Fruit fly (Drosophila melanogaster) whole organism, embryonic: ENCODE data around the gene Coa8.

Experiments used
- ATbp ChIP-seq: fragments of 200-800 bp; sonication (Bioruptor generic); optimal IDR thresholded peaks from 2 replicates; lab custom pipeline; 2017; ENCODE audit warnings: missing biosample characterization, mild to moderate bottlenecking, missing genetic modification characterization, missing genetic modification reagents
- Antp ChIP-seq: fragments of 200-800 bp; sonication (Bioruptor generic); optimal IDR thresholded peaks from 3 replicates; lab custom pipeline; 2016; ENCODE audit warnings: missing biosample characterization, missing genetic modification characterization
- Asciz ChIP-seq: fragments of 200-800 bp; sonication (Bioruptor generic); optimal IDR thresholded peaks from 2 replicates; lab custom pipeline; 2017; ENCODE audit warnings: missing biosample characterization, mild to moderate bottlenecking, missing genetic modification characterization, missing genetic modification reagents
- Bgb ChIP-seq: fragments of 200-800 bp; sonication (Bioruptor generic); IDR thresholded peaks from 2 replicates; pipeline ENCODE4 v1.3.6; 2022; ENCODE audit warnings: missing biosample characterization, missing genetic modification characterization; ENCODE audit not compliant: partially characterized antibody
- BtbVII ChIP-seq: fragments of 200-800 bp; sonication (Bioruptor generic); optimal IDR thresholded peaks from 3 replicates; lab custom pipeline; 2017; ENCODE audit warnings: missing biosample characterization, mild to moderate bottlenecking, missing genetic modification characterization
- CG10462 ChIP-seq: fragments of 200-800 bp; sonication (Bioruptor generic); optimal IDR thresholded peaks from 2 replicates; lab custom pipeline; 2016; ENCODE audit warnings: missing biosample characterization, missing genetic modification characterization
- CG1233 ChIP-seq: fragments of 200-800 bp; sonication (Bioruptor generic); optimal IDR thresholded peaks from 4 replicates; lab custom pipeline; 2018; ENCODE audit warnings: missing biosample characterization, mild to moderate bottlenecking, missing genetic modification characterization
- CG12744 ChIP-seq: fragments of 200-800 bp; sonication (Bioruptor generic); optimal IDR thresholded peaks from 2 replicates; lab custom pipeline; 2016; ENCODE audit warnings: missing biosample characterization, missing genetic modification characterization
- CG13296 ChIP-seq: fragments of 200-800 bp; sonication (Bioruptor generic); optimal IDR thresholded peaks from 3 replicates; lab custom pipeline; 2018; ENCODE audit warnings: missing biosample characterization, mild to moderate bottlenecking, missing genetic modification characterization
- CG13424 ChIP-seq: fragments of 200-800 bp; sonication (Bioruptor generic); optimal IDR thresholded peaks from 2 replicates; lab custom pipeline; 2019; ENCODE audit warnings: missing biosample characterization, mild to moderate bottlenecking, missing genetic modification characterization, moderate library complexity
- CG13775 ChIP-seq: fragments of 200-800 bp; sonication (Bioruptor generic); optimal IDR thresholded peaks from 3 replicates; lab custom pipeline; 2017; ENCODE audit warnings: missing biosample characterization, mild to moderate bottlenecking, missing genetic modification characterization
- CG15696 ChIP-seq: fragments of 200-800 bp; sonication (Bioruptor generic); optimal IDR thresholded peaks from 2 replicates; lab custom pipeline; 2019; ENCODE audit warnings: missing biosample characterization, mild to moderate bottlenecking, missing genetic modification characterization, moderate library complexity
- CG16815 ChIP-seq: fragments of 200-800 bp; sonication (Bioruptor generic); optimal IDR thresholded peaks from 3 replicates; lab custom pipeline; 2017; ENCODE audit warnings: missing biosample characterization, mild to moderate bottlenecking, missing genetic modification characterization
- CG16863 ChIP-seq: fragments of 200-800 bp; sonication (Bioruptor generic); optimal IDR thresholded peaks from 3 replicates; lab custom pipeline; 2016; ENCODE audit warnings: missing biosample characterization, missing genetic modification characterization
- CG18599 ChIP-seq: fragments of 200-800 bp; sonication (Bioruptor generic); optimal IDR thresholded peaks from 3 replicates; lab custom pipeline; 2017; ENCODE audit warnings: missing biosample characterization, missing genetic modification characterization, mild to moderate bottlenecking, moderate library complexity, missing genetic modification reagents
- CG2129 ChIP-seq: fragments of 200-800 bp; sonication (Bioruptor generic); IDR thresholded peaks from 2 replicates; pipeline ENCODE4 v1.3.6; 2022; ENCODE audit warnings: missing biosample characterization, missing genetic modification characterization; ENCODE audit not compliant: partially characterized antibody
- CG2875 ChIP-seq: fragments of 200-800 bp; sonication (Bioruptor generic); optimal IDR thresholded peaks from 2 replicates; lab custom pipeline; 2017; ENCODE audit warnings: missing biosample characterization, mild to moderate bottlenecking, missing genetic modification characterization, missing genetic modification reagents
- CG4404 ChIP-seq: fragments of 200-800 bp; sonication (Bioruptor generic); IDR thresholded peaks from 2 replicates; pipeline ENCODE4 v1.3.6; 2022; ENCODE audit warnings: missing biosample characterization, missing genetic modification characterization
- CG4617 ChIP-seq: fragments of 200-800 bp; sonication (Bioruptor generic); optimal IDR thresholded peaks from 3 replicates; lab custom pipeline; 2016; ENCODE audit warnings: missing biosample characterization, missing genetic modification characterization, borderline replicate concordance
- CG6272 ChIP-seq: fragments of 200-800 bp; sonication (Bioruptor generic); IDR thresholded peaks from 2 replicates; pipeline ENCODE4 v1.3.6; 2022; ENCODE audit warnings: missing biosample characterization, missing genetic modification characterization
- CG6854 ChIP-seq: fragments of 200-800 bp; sonication (Bioruptor generic); optimal IDR thresholded peaks from 3 replicates; lab custom pipeline; 2017; ENCODE audit warnings: missing biosample characterization, mild to moderate bottlenecking, missing genetic modification characterization
- CG8290 ChIP-seq, 3 experiments: fragments of 200-800 bp; sonication (Bioruptor generic); optimal IDR thresholded peaks; 2 replicates each; lab custom pipeline; 2016 to 2019; ENCODE audit warnings: missing biosample characterization in 3 of 3, missing genetic modification characterization in 3 of 3, mild to moderate bottlenecking in 2 of 3, moderate library complexity in 1 of 3
- Ets97D ChIP-seq: fragments of 200-800 bp; sonication (Bioruptor generic); optimal IDR thresholded peaks from 3 replicates; lab custom pipeline; 2016; ENCODE audit warnings: missing biosample characterization, missing genetic modification characterization
- Fer3 ChIP-seq: fragments of 200-800 bp; sonication (Bioruptor generic); optimal IDR thresholded peaks from 2 replicates; lab custom pipeline; 2018; ENCODE audit warnings: missing biosample characterization, mild to moderate bottlenecking, missing genetic modification characterization, moderate library complexity
- Hr78 ChIP-seq, 2 experiments: fragments of 200-800 bp in 1 of 2; fragments of >200 bp in 1 of 2; sonication (Bioruptor generic) in 1 of 2; optimal IDR thresholded peaks; 2 replicates each; lab custom pipeline; 2017 to 2019; ENCODE audit warnings: missing biosample characterization in 2 of 2, missing genetic modification characterization in 2 of 2, mild to moderate bottlenecking in 1 of 2, moderate library complexity in 1 of 2
- NC2α ChIP-seq: fragments of 200-800 bp; sonication (Bioruptor generic); optimal IDR thresholded peaks from 2 replicates; lab custom pipeline; 2016; ENCODE audit warnings: missing biosample characterization, missing genetic modification characterization
- NK7.1 ChIP-seq: fragments of 200-800 bp; sonication (Bioruptor generic); optimal IDR thresholded peaks from 3 replicates; lab custom pipeline; 2016; ENCODE audit warnings: missing biosample characterization, missing genetic modification characterization
- Oaz ChIP-seq: fragments of 200-800 bp; sonication (Bioruptor generic); IDR thresholded peaks from 2 replicates; pipeline ENCODE4 v1.3.6; 2022; ENCODE audit warnings: missing biosample characterization, missing genetic modification characterization
- Rx ChIP-seq: fragments of 200-800 bp; sonication (Bioruptor generic); IDR thresholded peaks from 2 replicates; pipeline ENCODE4 v1.3.6; 2022; ENCODE audit warnings: missing biosample characterization, missing genetic modification characterization
- amos ChIP-seq: fragments of 200-800 bp; sonication (Bioruptor generic); IDR thresholded peaks from 2 replicates; pipeline ENCODE4 v1.3.6; 2022; ENCODE audit warnings: missing biosample characterization, missing genetic modification characterization; ENCODE audit not compliant: partially characterized antibody
- bigmax ChIP-seq: fragments of 200-800 bp; sonication (Bioruptor generic); optimal IDR thresholded peaks from 2 replicates; lab custom pipeline; 2018; ENCODE audit warnings: missing biosample characterization, mild to moderate bottlenecking, missing genetic modification characterization
- dati ChIP-seq: fragments of 200-800 bp; sonication (Bioruptor generic); IDR thresholded peaks from 2 replicates; pipeline ENCODE4 v1.3.6; 2022; ENCODE audit warnings: missing biosample characterization, missing genetic modification characterization
- dmrt99B ChIP-seq: fragments of 200-800 bp; sonication (Bioruptor generic); optimal IDR thresholded peaks from 2 replicates; lab custom pipeline; 2018; ENCODE audit warnings: missing biosample characterization, mild to moderate bottlenecking, missing genetic modification characterization, moderate library complexity
- en ChIP-seq: fragments of 200-800 bp; sonication (Bioruptor generic); optimal IDR thresholded peaks from 2 replicates; lab custom pipeline; 2016; ENCODE audit warnings: missing biosample characterization, missing genetic modification characterization
- gro ChIP-seq: fragments of 200-800 bp; sonication (Bioruptor generic); optimal IDR thresholded peaks from 2 replicates; lab custom pipeline; 2016; ENCODE audit warnings: missing biosample characterization, missing genetic modification characterization
- gsb ChIP-seq: fragments of 200-800 bp; sonication (Bioruptor generic); IDR thresholded peaks from 2 replicates; pipeline ENCODE4 v1.3.6; 2022; ENCODE audit warnings: missing biosample characterization, missing genetic modification characterization
- ham ChIP-seq: fragments of 200-800 bp; sonication (Bioruptor generic); IDR thresholded peaks from 2 replicates; pipeline ENCODE4 v1.3.6; 2022; ENCODE audit warnings: missing biosample characterization, missing genetic modification characterization
- inv ChIP-seq: fragments of 200-800 bp; sonication (Bioruptor generic); IDR thresholded peaks from 2 replicates; pipeline ENCODE4 v1.3.6; 2022; ENCODE audit warnings: missing biosample characterization, missing genetic modification characterization; ENCODE audit not compliant: partially characterized antibody
- jing ChIP-seq: fragments of 200-800 bp; sonication (Bioruptor generic); optimal IDR thresholded peaks from 2 replicates; lab custom pipeline; 2018; ENCODE audit warnings: missing biosample characterization, mild to moderate bottlenecking, missing genetic modification characterization
- knrl ChIP-seq: fragments of 200-800 bp; sonication (Bioruptor generic); IDR thresholded peaks from 3 replicates; pipeline ENCODE4 v1.3.6; 2022; ENCODE audit warnings: missing biosample characterization, missing genetic modification characterization; ENCODE audit not compliant: partially characterized antibody
- odd ChIP-seq: fragments of 200-800 bp; sonication (Bioruptor generic); optimal IDR thresholded peaks from 2 replicates; lab custom pipeline; 2017; ENCODE audit warnings: missing biosample characterization, mild to moderate bottlenecking, missing genetic modification characterization
- row ChIP-seq: fragments of 200-800 bp; sonication (Bioruptor generic); IDR thresholded peaks from 3 replicates; pipeline ENCODE4 v1.3.6; 2022; ENCODE audit warnings: missing biosample characterization, missing genetic modification characterization
- sens ChIP-seq: fragments of 200-800 bp; sonication (Bioruptor generic); peaks from one replicate; lab custom pipeline; 2016; ENCODE audit warnings: missing biosample characterization, missing genetic modification characterization
- slou ChIP-seq: fragments of 200-800 bp; sonication (Bioruptor generic); optimal IDR thresholded peaks from 3 replicates; lab custom pipeline; 2016; ENCODE audit warnings: missing biosample characterization, missing genetic modification characterization
- ssp ChIP-seq: fragments of 200-800 bp; sonication (Bioruptor generic); IDR thresholded peaks from 2 replicates; pipeline ENCODE4 v1.3.6; 2022; ENCODE audit warnings: missing biosample characterization, missing genetic modification characterization
- sug ChIP-seq: fragments of 200-800 bp; optimal IDR thresholded peaks from 2 replicates; lab custom pipeline; 2019; ENCODE audit warnings: missing biosample characterization, mild to moderate bottlenecking, missing genetic modification characterization, moderate library complexity
- ttk ChIP-seq: fragments of 200-800 bp; sonication (Bioruptor generic); IDR thresholded peaks from 2 replicates; pipeline ENCODE4 v2.1.2; 2022; ENCODE audit warnings: missing biosample characterization, missing genetic modification characterization
- vfl ChIP-seq: fragments of 200-800 bp; sonication (Bioruptor generic); optimal IDR thresholded peaks from 2 replicates; lab custom pipeline; 2016; ENCODE audit warnings: missing biosample characterization, missing genetic modification characterization
- vvl ChIP-seq: fragments of 200-800 bp; sonication (Bioruptor generic); IDR thresholded peaks from 2 replicates; pipeline ENCODE4 v1.3.6; 2022; ENCODE audit warnings: missing biosample characterization, missing genetic modification characterization
- zfh2 ChIP-seq: fragments of 200-800 bp; sonication (Bioruptor generic); optimal IDR thresholded peaks from 2 replicates; lab custom pipeline; 2016; ENCODE audit warnings: missing biosample characterization, missing genetic modification characterization

Coa8 gene

dm6 chrX:1845413-1845951 lies 34.6 kb upstream of the Coa8 start (continued):
- no peak for TF ChIP-seq Antp (GFP tag; lab: Kevin White, UChicago)
- TF ChIP-seq CG15696 (tag; lab: Kevin White, UChicago), result no peak
- no peak for TF ChIP-seq jing (GFP tag; lab: Kevin White, UChicago)
- peak; percentile 48 for TF ChIP-seq en (GFP tag; lab: Kevin White, UChicago)
- no peak for TF ChIP-seq Hr78 (GFP tag; optimal IDR thresholded peaks at IDR 0.05; lab: Kevin White, UChicago)
- TF ChIP-seq ttk (GFP tag; lab: Robert Waterston, UW), result no peak
- peak; percentile 62 for TF ChIP-seq Fer3
- peak; percentile 12 for TF ChIP-seq zfh2 (GFP tag; lab: Kevin White, UChicago)
- TF ChIP-seq CG13775 (GFP tag; lab: Kevin White, UChicago), result peak; percentile 6
- TF ChIP-seq gro (GFP tag; lab: Kevin White, UChicago), result peak; percentile 57
- no peak for TF ChIP-seq Bgb (GFP tag; lab: Robert Waterston, UW)
- TF ChIP-seq CG2875, result peak; percentile 53
- peak; percentile 37 for TF ChIP-seq CG1233 (GFP tag; lab: Kevin White, UChicago)
- TF ChIP-seq CG4617 (GFP tag; lab: Kevin White, UChicago), result no peak
- TF ChIP-seq CG13424, result no peak
- TF ChIP-seq Asciz (GFP tag; lab: Kevin White, UChicago), result peak; percentile 55
- TF ChIP-seq amos (GFP tag; lab: Robert Waterston, UW), result no peak
- no peak for TF ChIP-seq NK7.1 (GFP tag; lab: Kevin White, UChicago)
- no peak for TF ChIP-seq inv (GFP tag; lab: Robert Waterston, UW)
- TF ChIP-seq ham, result peak; percentile 57; the same call in 1 of the 2 replicates
- TF ChIP-seq vfl (GFP tag; lab: Kevin White, UChicago), result peak; percentile 25
- TF ChIP-seq CG2129 (GFP tag; lab: Robert Waterston, UW), result no peak
- TF ChIP-seq NC2α (GFP tag; lab: Kevin White, UChicago), result no peak
- peak; percentile 61 for TF ChIP-seq CG16863
- TF ChIP-seq CG8290 (GFP tag; optimal IDR thresholded peaks at IDR 0.05; lab: Kevin White, UChicago), result no peak
- peak in 1 of 2 experiments; percentile 85 for TF ChIP-seq CG8290 (tag; optimal IDR thresholded peaks at IDR 0.05; lab: Kevin White, UChicago)
- peak; percentile 49; the same call in 1 of the 2 replicates for TF ChIP-seq gsb (GFP tag; lab: Robert Waterston, UW)
- TF ChIP-seq sens (GFP tag; lab: Kevin White, UChicago), result peak; percentile 89
- TF ChIP-seq CG10462 (GFP tag; lab: Kevin White, UChicago), result no peak
- no peak for TF ChIP-seq knrl
- peak; percentile 50 for TF ChIP-seq BtbVII (GFP tag; lab: Kevin White, UChicago)
- TF ChIP-seq dati (GFP tag; lab: Robert Waterston, UW), result no peak
- TF ChIP-seq CG16815 (GFP tag; lab: Kevin White, UChicago), result no peak
- TF ChIP-seq CG6272, result no peak
- no peak for TF ChIP-seq Oaz (GFP tag; lab: Robert Waterston, UW)
- no peak for TF ChIP-seq ssp (GFP tag; lab: Robert Waterston, UW)
- TF ChIP-seq CG18599, result peak; percentile 69
- peak; percentile 15; the same call in 1 of the 3 replicates for TF ChIP-seq row (GFP tag; lab: Robert Waterston, UW)
- TF ChIP-seq CG6854, result no peak
- TF ChIP-seq odd (GFP tag; lab: Kevin White, UChicago), result no peak
- peak; percentile 65 for TF ChIP-seq CG13296 (GFP tag; lab: Kevin White, UChicago)
- TF ChIP-seq sug, result peak; percentile 61
- TF ChIP-seq Ets97D (GFP tag; lab: Kevin White, UChicago), result no peak
- peak; percentile 64 for TF ChIP-seq ATbp (GFP tag; lab: Kevin White, UChicago)
- TF ChIP-seq Rx (GFP tag; lab: Robert Waterston, UW), result no peak
- TF ChIP-seq CG4404 (GFP tag; lab: Robert Waterston, UW), result no peak
- TF ChIP-seq dmrt99B, result peak; percentile 41
- peak; percentile 35 for TF ChIP-seq vvl (GFP tag; lab: Robert Waterston, UW)
- peak; percentile 62 for TF ChIP-seq CG12744
- no peak for TF ChIP-seq slou (GFP tag; lab: Kevin White, UChicago)
- TF ChIP-seq bigmax (GFP tag; lab: Kevin White, UChicago), result no peak
